Worm (Caenorhabditis elegans) whole organism, mixed stage, embryonic: ENCODE results near the gene F54F11.1.

Experiments used
- M03D4.4 ChIP-seq: sonication (generic microtip); optimal IDR thresholded peaks from 2 replicates; lab custom pipeline; 2017; ENCODE audit warnings: mild to moderate bottlenecking, missing genetic modification characterization, missing compliant biosample characterization
- bed-3 ChIP-seq: fragments of 200-800 bp; sonication (Bioruptor generic); optimal IDR thresholded peaks from 3 replicates; lab custom pipeline; 2018; ENCODE audit warnings: mild to moderate bottlenecking, missing genetic modification characterization, moderate library complexity, missing compliant biosample characterization
- blmp-1 ChIP-seq: fragments of 150-350 bp; optimal IDR thresholded peaks from 2 replicates; lab custom pipeline; 2014; ENCODE audit warnings: missing biosample characterization, missing genetic modification characterization
- ceh-39 ChIP-seq: fragments of 150-350 bp; optimal IDR thresholded peaks from 2 replicates; lab custom pipeline; 2014; ENCODE audit warnings: missing biosample characterization, missing genetic modification characterization
- ceh-43 ChIP-seq: fragments of 200-800 bp; sonication (Bioruptor generic); optimal IDR thresholded peaks from 2 replicates; lab custom pipeline; 2018; ENCODE audit warnings: mild to moderate bottlenecking, missing genetic modification characterization, moderate library complexity, missing compliant biosample characterization
- ceh-83 ChIP-seq: fragments of 200-800 bp; sonication (Bioruptor generic); optimal IDR thresholded peaks from 2 replicates; lab custom pipeline; 2018; ENCODE audit warnings: mild to moderate bottlenecking, missing genetic modification characterization, missing compliant biosample characterization
- ces-1 ChIP-seq: fragments of 150-350 bp; optimal IDR thresholded peaks from 2 replicates; lab custom pipeline; 2014; ENCODE audit warnings: missing biosample characterization, missing genetic modification reagents, missing genetic modification characterization
- cnd-1 ChIP-seq: fragments of 200-800 bp; sonication (Bioruptor generic); optimal IDR thresholded peaks from 2 replicates; lab custom pipeline; 2018; ENCODE audit warnings: mild to moderate bottlenecking, missing genetic modification characterization, missing compliant biosample characterization
- drap-1 ChIP-seq: fragments of 200-800 bp; sonication (Bioruptor generic); optimal IDR thresholded peaks from 3 replicates; lab custom pipeline; 2018; ENCODE audit warnings: mild to moderate bottlenecking, missing genetic modification characterization, missing compliant biosample characterization
- elt-1 ChIP-seq: sonication (generic microtip); optimal IDR thresholded peaks from 2 replicates; lab custom pipeline; 2017; ENCODE audit warnings: missing genetic modification characterization, mild to moderate bottlenecking, missing compliant biosample characterization, antibody characterized with exemption, moderate library complexity, borderline replicate concordance; ENCODE audit not compliant: insufficient read depth
- elt-3 ChIP-seq: fragments of 150-350 bp; optimal IDR thresholded peaks from 2 replicates; lab custom pipeline; 2014; ENCODE audit warnings: missing biosample characterization, missing genetic modification characterization
- flh-1 ChIP-seq: fragments of 200-800 bp; sonication (Bioruptor generic); optimal IDR thresholded peaks from 2 replicates; lab custom pipeline; 2018; ENCODE audit warnings: mild to moderate bottlenecking, missing genetic modification characterization, moderate library complexity, missing compliant biosample characterization
- ham-2 ChIP-seq: fragments of 200-800 bp; sonication (Bioruptor generic); optimal IDR thresholded peaks from 2 replicates; lab custom pipeline; 2018; ENCODE audit warnings: mild to moderate bottlenecking, missing genetic modification characterization, missing compliant biosample characterization
- hlh-1 ChIP-seq: fragments of 150-350 bp; optimal IDR thresholded peaks from 2 replicates; lab custom pipeline; 2014; ENCODE audit warnings: missing biosample characterization, missing genetic modification reagents, missing genetic modification characterization
- lin-13 ChIP-seq: fragments of 150-350 bp; optimal IDR thresholded peaks from 2 replicates; lab custom pipeline; 2014; ENCODE audit warnings: missing biosample characterization, missing genetic modification characterization
- lin-32 ChIP-seq: fragments of 200-800 bp; sonication (Bioruptor generic); optimal IDR thresholded peaks from 2 replicates; lab custom pipeline; 2018; ENCODE audit warnings: mild to moderate bottlenecking, missing genetic modification characterization, missing compliant biosample characterization
- mab-5 ChIP-seq: fragments of 150-350 bp; optimal IDR thresholded peaks from 2 replicates; lab custom pipeline; 2014; ENCODE audit warnings: missing biosample characterization, missing genetic modification characterization
- mep-1 ChIP-seq: fragments of 150-350 bp; optimal IDR thresholded peaks from 2 replicates; lab custom pipeline; 2017; ENCODE audit warnings: missing biosample characterization, missing genetic modification reagents, missing genetic modification characterization, inconsistent platforms
- mls-2 ChIP-seq: sonication (generic microtip); optimal IDR thresholded peaks from 2 replicates; lab custom pipeline; 2016; ENCODE audit warnings: mild to moderate bottlenecking, missing genetic modification characterization, moderate library complexity, missing compliant biosample characterization
- nhr-12 ChIP-seq: fragments of 150-350 bp; optimal IDR thresholded peaks from 2 replicates; lab custom pipeline; 2014; ENCODE audit warnings: missing biosample characterization, missing genetic modification characterization
- nhr-2 ChIP-seq: fragments of 150-350 bp; optimal IDR thresholded peaks from 2 replicates; lab custom pipeline; 2014; ENCODE audit warnings: missing biosample characterization, missing genetic modification characterization
- nhr-237 ChIP-seq: fragments of 150-350 bp; optimal IDR thresholded peaks from 2 replicates; lab custom pipeline; 2014; ENCODE audit warnings: missing biosample characterization, missing genetic modification characterization
- nhr-28 ChIP-seq: fragments of 150-350 bp; optimal IDR thresholded peaks from 2 replicates; lab custom pipeline; 2014; ENCODE audit warnings: missing biosample characterization, missing genetic modification characterization
- nhr-76 ChIP-seq: sonication (generic microtip); optimal IDR thresholded peaks from 2 replicates; lab custom pipeline; 2017; ENCODE audit warnings: missing biosample characterization, missing genetic modification characterization
- pha-4 ChIP-seq: fragments of 150-350 bp; optimal IDR thresholded peaks from 2 replicates; lab custom pipeline; 2018; ENCODE audit warnings: missing biosample characterization, missing genetic modification reagents, missing genetic modification characterization
- sem-2 ChIP-seq: fragments of 200-800 bp; sonication (Bioruptor generic); optimal IDR thresholded peaks from 2 replicates; lab custom pipeline; 2018; ENCODE audit warnings: mild to moderate bottlenecking, missing genetic modification characterization, missing compliant biosample characterization
- sptf-1 ChIP-seq: sonication (generic microtip); optimal IDR thresholded peaks from 2 replicates; lab custom pipeline; 2017; ENCODE audit warnings: mild to moderate bottlenecking, missing genetic modification characterization, moderate library complexity, missing compliant biosample characterization
- tbx-8 ChIP-seq: fragments of 200-800 bp; sonication (Bioruptor generic); optimal IDR thresholded peaks from 2 replicates; lab custom pipeline; 2018; ENCODE audit warnings: mild to moderate bottlenecking, missing genetic modification characterization, moderate library complexity, missing compliant biosample characterization
- unc-120 ChIP-seq: sonication (generic microtip); optimal IDR thresholded peaks from 2 replicates; lab custom pipeline; 2017; ENCODE audit warnings: missing genetic modification characterization, missing compliant biosample characterization; ENCODE audit not compliant: poor library complexity, severe bottlenecking
- unc-39 ChIP-seq: fragments of 150-350 bp; optimal IDR thresholded peaks from 2 replicates; lab custom pipeline; 2014; ENCODE audit warnings: missing biosample characterization, missing genetic modification characterization
- unc-62 ChIP-seq: fragments of 150-350 bp; optimal IDR thresholded peaks from 2 replicates; lab custom pipeline; 2014; ENCODE audit warnings: missing biosample characterization, missing genetic modification reagents, missing genetic modification characterization
- zip-8 ChIP-seq: fragments of 150-350 bp; optimal IDR thresholded peaks from 2 replicates; lab custom pipeline; 2014; ENCODE audit warnings: missing biosample characterization, missing genetic modification characterization
- ztf-11 ChIP-seq: fragments of 150-350 bp; optimal IDR thresholded peaks from 2 replicates; lab custom pipeline; 2014; ENCODE audit warnings: missing biosample characterization, missing genetic modification characterization

F54F11.1 gene

ce11 chrII:13461604-13462375 lies 42.0 kb upstream of the F54F11.1 start:
- no peak for TF ChIP-seq lin-32 (GFP tag; lab: Kevin White, UChicago)
- no peak for TF ChIP-seq blmp-1
- TF ChIP-seq zip-8 (tag; lab: Kevin White, UChicago): no peak
- TF ChIP-seq sem-2: no peak
- TF ChIP-seq nhr-2 (tag; lab: Kevin White, UChicago): no peak
- peak; percentile 85 for TF ChIP-seq hlh-1
- no peak for TF ChIP-seq nhr-28 (tag; lab: Kevin White, UChicago)
- TF ChIP-seq tbx-8: no peak
- no peak for TF ChIP-seq sptf-1
- no peak for TF ChIP-seq mab-5 (tag; lab: Kevin White, UChicago)
- TF ChIP-seq mls-2 (tag; lab: Kevin White, UChicago): no peak
- peak; percentile 89 for TF ChIP-seq unc-120 (tag; lab: Kevin White, UChicago)
- TF ChIP-seq ces-1 (GFP tag; lab: Kevin White, UChicago): no peak
- peak; percentile 97 for TF ChIP-seq unc-62 (GFP tag; lab: Kevin White, UChicago)
- TF ChIP-seq nhr-237 (tag; lab: Kevin White, UChicago): peak; percentile 12
- TF ChIP-seq ham-2: peak; percentile 61
- TF ChIP-seq ceh-43 (GFP tag; lab: Kevin White, UChicago): no peak
- TF ChIP-seq pha-4 (tag; lab: Kevin White, UChicago): no peak
- TF ChIP-seq elt-1 (tag; lab: Kevin White, UChicago): peak; percentile 79
- no peak for TF ChIP-seq unc-39 (tag; lab: Kevin White, UChicago)
- no peak for TF ChIP-seq ceh-39 (tag; lab: Kevin White, UChicago)
- TF ChIP-seq drap-1: peak; percentile 20
- no peak for TF ChIP-seq nhr-76 (tag; lab: Kevin White, UChicago)
- peak; percentile 15 for TF ChIP-seq cnd-1 (tag; lab: Kevin White, UChicago)
- no peak for TF ChIP-seq flh-1 (GFP tag; lab: Kevin White, UChicago)
- TF ChIP-seq elt-3 (tag; lab: Kevin White, UChicago): peak; percentile 80
- no peak for TF ChIP-seq mep-1 (tag; lab: Kevin White, UChicago)
- no peak for TF ChIP-seq nhr-12 (tag; lab: Kevin White, UChicago)
- no peak for TF ChIP-seq lin-13 (tag; lab: Kevin White, UChicago)
- TF ChIP-seq bed-3: no peak
- TF ChIP-seq ceh-83: no peak
- TF ChIP-seq M03D4.4: no peak

DNA sequence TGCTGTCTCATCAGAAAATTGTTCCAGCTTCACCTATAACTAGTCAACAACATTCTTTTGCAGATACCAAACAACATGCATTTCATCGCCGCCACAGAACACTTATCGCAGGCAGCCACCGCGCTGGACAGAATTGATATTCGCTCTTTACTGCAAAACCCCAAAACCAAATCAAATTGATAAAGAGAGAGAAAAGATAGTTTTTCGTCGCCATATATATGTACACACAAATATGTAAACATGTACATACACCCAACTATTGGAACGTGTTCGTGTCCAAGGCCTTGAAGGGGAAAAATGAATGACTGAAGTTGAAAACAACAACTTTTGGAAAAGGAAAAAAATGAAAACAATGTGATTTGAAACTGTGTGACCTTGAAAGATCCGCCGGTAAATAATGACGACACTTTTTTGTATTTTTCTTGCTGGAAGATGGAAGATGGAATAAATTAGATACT lies 38.3 kb upstream of the F54F11.1 start:
- TF ChIP-seq nhr-12 (tag; lab: Kevin White, UChicago) (no peak), mab-5 (tag; lab: Kevin White, UChicago) (no peak), ham-2 (no peak), nhr-237 (tag; lab: Kevin White, UChicago) (no peak), cnd-1 (tag; lab: Kevin White, UChicago) (no peak), unc-62 (GFP tag; lab: Kevin White, UChicago) (no peak), ceh-39 (tag; lab: Kevin White, UChicago) (no peak), nhr-76 (tag; lab: Kevin White, UChicago) (no peak), hlh-1 (no peak), ztf-11 (tag; lab: Kevin White, UChicago) (no peak), pha-4 (tag; lab: Kevin White, UChicago) (no peak), elt-1 (tag; lab: Kevin White, UChicago) (no peak), lin-13 (tag; lab: Kevin White, UChicago) (no peak), ces-1 (GFP tag; lab: Kevin White, UChicago) (no peak)

- TF ChIP-seq tbx-8 (no peak), zip-8 (tag; lab: Kevin White, UChicago) (no peak), mls-2 (tag; lab: Kevin White, UChicago) (no peak), nhr-28 (tag; lab: Kevin White, UChicago) (no peak)
- TF ChIP-seq, all 35 proteins: peak for 0
Observed at ce11 chrII:13467838-13468389, 35.8 kb upstream of the F54F11.1 start.
